Fruit fly (Drosophila melanogaster) whole organism, embryonic: ENCODE results near the gene CG17107.

Experiments used
- eve ChIP-seq, 2 experiments: fragments of >200 bp; optimal IDR thresholded peaks; 2 replicates each; lab custom pipeline; 2017; ENCODE audit warnings: missing biosample characterization in 2 of 2, missing genetic modification characterization in 2 of 2
- gsb-n ChIP-seq: fragments of 200-800 bp; sonication (Bioruptor generic); optimal IDR thresholded peaks from 3 replicates; lab custom pipeline; 2018; ENCODE audit warnings: missing biosample characterization, mild to moderate bottlenecking, missing genetic modification characterization
- mld ChIP-seq: fragments of 200-800 bp; sonication (Bioruptor generic); IDR thresholded peaks from 3 replicates; pipeline ENCODE4 v1.3.6; 2022; ENCODE audit warnings: missing biosample characterization, missing genetic modification characterization; ENCODE audit not compliant: partially characterized antibody
- nau ChIP-seq: fragments of 200-800 bp; sonication (Bioruptor generic); optimal IDR thresholded peaks from 3 replicates; lab custom pipeline; 2017; ENCODE audit warnings: missing biosample characterization, mild to moderate bottlenecking, missing genetic modification characterization, missing genetic modification reagents
- phol ChIP-seq: fragments of 200-800 bp; sonication (Bioruptor generic); optimal IDR thresholded peaks from 3 replicates; lab custom pipeline; 2018; ENCODE audit warnings: missing biosample characterization, mild to moderate bottlenecking, missing genetic modification characterization, moderate library complexity

dm6 chr2L:10639631-10640030, 42.1 kb upstream of the CG17107 start, which contains the start of gene CG31872:
- TF ChIP-seq gsb-n (tag; lab: Kevin White, UChicago), result no peak
- no peak for TF ChIP-seq nau (GFP tag; lab: Kevin White, UChicago)
- TF ChIP-seq mld (GFP tag; lab: Robert Waterston, UW), result no peak
- TF ChIP-seq phol (tag; lab: Kevin White, UChicago), result no peak
- no peak for TF ChIP-seq eve (GFP tag; optimal IDR thresholded peaks at IDR 0.05; lab: Kevin White, UChicago)
